Fruit fly (Drosophila melanogaster) whole organism, adult: ENCODE data around the gene CG42814.

ENCODE experiments used
- CG11617 ChIP-seq: fragments of 200-800 bp; sonication (Bioruptor generic); optimal IDR thresholded peaks from 2 replicates; lab custom pipeline; 2017; ENCODE audit warnings: mild to moderate bottlenecking, missing biosample characterization, missing genetic modification reagents, missing genetic modification characterization
- CG12768 ChIP-seq: fragments of 200-800 bp; sonication (Bioruptor generic); optimal IDR thresholded peaks from 2 replicates; lab custom pipeline; 2017; ENCODE audit warnings: missing biosample characterization, missing genetic modification characterization, mild to moderate bottlenecking, moderate library complexity, missing genetic modification reagents
- CG14711 ChIP-seq: fragments of 200-800 bp; sonication (Bioruptor generic); optimal IDR thresholded peaks from 2 replicates; lab custom pipeline; 2018; ENCODE audit warnings: missing biosample characterization, mild to moderate bottlenecking, missing genetic modification characterization, moderate library complexity
- CG1620 ChIP-seq: fragments of 200-800 bp; sonication (Bioruptor generic); optimal IDR thresholded peaks from 2 replicates; lab custom pipeline; 2016; ENCODE audit warnings: missing biosample characterization, missing genetic modification characterization
- CG33017 ChIP-seq: fragments of 200-800 bp; sonication (Bioruptor generic); optimal IDR thresholded peaks from 2 replicates; lab custom pipeline; 2018; ENCODE audit warnings: missing biosample characterization, mild to moderate bottlenecking, missing genetic modification characterization, moderate library complexity
- CG5204 ChIP-seq: fragments of 200-800 bp; sonication (Bioruptor generic); optimal IDR thresholded peaks from 2 replicates; lab custom pipeline; 2016; ENCODE audit warnings: missing biosample characterization, missing genetic modification characterization
- CG7045 ChIP-seq: fragments of 200-800 bp; sonication (Bioruptor generic); optimal IDR thresholded peaks from 2 replicates; lab custom pipeline; 2017; ENCODE audit warnings: missing biosample characterization, mild to moderate bottlenecking, missing genetic modification characterization
- CG7101 ChIP-seq: fragments of 200-800 bp; sonication (Bioruptor generic); optimal IDR thresholded peaks from 2 replicates; lab custom pipeline; 2018; ENCODE audit warnings: missing biosample characterization, mild to moderate bottlenecking, missing genetic modification characterization, moderate library complexity
- Clk ChIP-seq: fragments of 200-800 bp; sonication (Bioruptor generic); optimal IDR thresholded peaks from 2 replicates; lab custom pipeline; 2017; ENCODE audit warnings: missing biosample characterization, missing genetic modification characterization
- Crg-1 ChIP-seq: fragments of 200-800 bp; sonication (Bioruptor generic); optimal IDR thresholded peaks from 2 replicates; lab custom pipeline; 2016; ENCODE audit warnings: missing biosample characterization, missing genetic modification characterization
- Hr96 ChIP-seq: fragments of 200-800 bp; sonication (Bioruptor generic); optimal IDR thresholded peaks from 2 replicates; lab custom pipeline; 2016; ENCODE audit warnings: missing biosample characterization, missing genetic modification characterization
- Mnt ChIP-seq: fragments of 200-800 bp; sonication (Bioruptor generic); optimal IDR thresholded peaks from 2 replicates; lab custom pipeline; 2016; ENCODE audit warnings: missing biosample characterization, mild to moderate bottlenecking, missing genetic modification characterization
- bab1 ChIP-seq: fragments of 200-800 bp; sonication (Bioruptor generic); optimal IDR thresholded peaks from 3 replicates; lab custom pipeline; 2019; ENCODE audit warnings: missing biosample characterization, mild to moderate bottlenecking, missing genetic modification characterization, moderate library complexity
- cic ChIP-seq: fragments of 200-800 bp; sonication (Bioruptor generic); optimal IDR thresholded peaks from 2 replicates; lab custom pipeline; 2017; ENCODE audit warnings: missing biosample characterization, mild to moderate bottlenecking, missing genetic modification characterization, moderate library complexity
- cnc ChIP-seq, 2 experiments: fragments of >200 bp; optimal IDR thresholded peaks; 2 replicates each; lab custom pipeline; 2017
- kay ChIP-seq: fragments of 200-800 bp; sonication (Bioruptor generic); peaks from one replicate; lab custom pipeline; 2016; ENCODE audit warnings: missing biosample characterization, missing genetic modification characterization, borderline replicate concordance
- ovo ChIP-seq: fragments of 200-800 bp; sonication (Bioruptor generic); optimal IDR thresholded peaks from 2 replicates; lab custom pipeline; 2016; ENCODE audit warnings: missing biosample characterization, missing genetic modification characterization
- pad ChIP-seq: fragments of 200-800 bp; sonication (Bioruptor generic); optimal IDR thresholded peaks from 3 replicates; lab custom pipeline; 2017; ENCODE audit warnings: missing biosample characterization, missing genetic modification characterization, mild to moderate bottlenecking, moderate library complexity, missing genetic modification reagents
- tj ChIP-seq: fragments of 200-800 bp; sonication (Bioruptor generic); optimal IDR thresholded peaks from 3 replicates; lab custom pipeline; 2017; ENCODE audit warnings: missing biosample characterization, mild to moderate bottlenecking, missing genetic modification characterization, moderate library complexity
- toe ChIP-seq: fragments of 200-800 bp; sonication (Bioruptor generic); optimal IDR thresholded peaks from 2 replicates; lab custom pipeline; 2016; ENCODE audit warnings: missing biosample characterization, missing genetic modification characterization

The CG42814 gene

DNA sequence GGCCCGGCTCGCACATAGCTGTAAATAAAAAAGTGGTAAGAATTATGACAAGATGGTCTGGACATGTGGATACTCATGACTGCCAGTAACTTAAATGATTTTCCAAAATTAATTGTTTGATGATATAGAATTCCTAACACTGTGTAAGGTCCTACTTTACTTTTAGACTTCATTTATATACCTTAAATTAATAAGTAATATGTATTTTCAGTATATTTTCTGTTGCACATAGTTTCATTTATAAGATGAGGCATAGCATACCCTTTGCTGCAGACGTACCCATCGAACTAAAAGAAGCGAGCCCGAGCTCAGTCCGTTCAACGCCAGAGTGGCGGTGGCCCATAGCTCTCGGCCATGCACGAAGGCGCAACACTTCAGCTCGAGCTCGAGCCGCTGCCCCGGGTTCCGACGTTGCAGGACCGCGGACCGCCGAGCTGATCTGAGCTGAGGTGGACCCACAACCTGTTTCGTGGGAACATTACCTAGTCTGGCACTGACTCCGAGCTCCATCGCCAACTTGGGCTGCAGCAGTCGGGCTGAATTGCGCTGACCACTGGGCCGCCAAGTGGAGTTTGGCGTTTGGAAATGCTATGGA lies 11.7 kb downstream of the CG42814 start:
- TF ChIP-seq Mnt = no peak
- no peak for TF ChIP-seq CG12768 (GFP tag; lab: Kevin White, UChicago)
- no peak for TF ChIP-seq CG1620 (GFP tag; lab: Kevin White, UChicago)
- no peak for TF ChIP-seq Crg-1 (GFP tag; lab: Kevin White, UChicago)

- TF ChIP-seq CG11617 = no peak
- TF ChIP-seq ovo (GFP tag; lab: Kevin White, UChicago) = no peak
- TF ChIP-seq CG7101 (tag; lab: Kevin White, UChicago) = no peak
- no peak for TF ChIP-seq Clk (GFP tag; lab: Kevin White, UChicago)
- TF ChIP-seq kay (GFP tag; lab: Kevin White, UChicago) = no peak
- no peak for TF ChIP-seq pad (GFP tag; lab: Kevin White, UChicago)
- no peak for TF ChIP-seq bab1 (GFP tag; lab: Kevin White, UChicago)
- no peak for TF ChIP-seq toe (GFP tag; lab: Kevin White, UChicago)
- TF ChIP-seq Hr96 = no peak
Measured at dm6 chr3R:27214949-27215348, 14.3 kb downstream of the CG42814 start.

DNA sequence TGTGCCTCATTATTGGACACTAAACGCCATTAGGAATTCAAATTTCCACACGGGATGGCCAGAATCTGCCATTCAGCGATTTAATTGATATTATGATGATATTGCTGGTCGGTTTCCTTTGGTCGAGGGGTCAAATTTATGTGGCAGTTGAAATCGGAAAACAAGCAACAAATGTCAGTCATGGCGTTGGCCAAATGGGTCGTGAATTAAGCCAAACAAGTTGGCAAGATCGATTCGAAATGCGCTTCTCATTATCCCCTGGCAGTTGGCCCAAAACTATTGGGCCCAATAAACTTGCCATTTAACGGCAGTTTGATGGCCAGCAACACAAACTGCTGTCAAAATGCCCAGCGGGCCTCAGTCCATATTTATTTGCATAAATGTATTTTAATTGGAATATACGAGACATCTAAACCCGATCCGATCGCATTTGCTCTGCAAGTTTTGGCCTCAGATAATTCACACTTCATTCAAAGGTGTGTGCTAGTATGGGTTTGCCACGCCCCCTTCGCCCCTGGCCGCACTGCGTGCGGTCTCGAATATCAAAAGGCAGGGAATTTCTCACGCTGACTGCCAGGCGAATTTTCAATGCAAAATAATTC lies 16.2 kb downstream of the CG42814 start:
- TF ChIP-seq CG14711 (tag; lab: Kevin White, UChicago) = no peak
- TF ChIP-seq bab1 (GFP tag; lab: Kevin White, UChicago) = no peak
- no peak for TF ChIP-seq kay (GFP tag; lab: Kevin White, UChicago)
- TF ChIP-seq CG7045 (GFP tag; lab: Kevin White, UChicago) = no peak
- TF ChIP-seq CG33017 (tag; lab: Kevin White, UChicago) = no peak
- TF ChIP-seq Hr96 = no peak
- TF ChIP-seq CG11617 = no peak
- TF ChIP-seq Clk (GFP tag; lab: Kevin White, UChicago) = no peak

DNA sequence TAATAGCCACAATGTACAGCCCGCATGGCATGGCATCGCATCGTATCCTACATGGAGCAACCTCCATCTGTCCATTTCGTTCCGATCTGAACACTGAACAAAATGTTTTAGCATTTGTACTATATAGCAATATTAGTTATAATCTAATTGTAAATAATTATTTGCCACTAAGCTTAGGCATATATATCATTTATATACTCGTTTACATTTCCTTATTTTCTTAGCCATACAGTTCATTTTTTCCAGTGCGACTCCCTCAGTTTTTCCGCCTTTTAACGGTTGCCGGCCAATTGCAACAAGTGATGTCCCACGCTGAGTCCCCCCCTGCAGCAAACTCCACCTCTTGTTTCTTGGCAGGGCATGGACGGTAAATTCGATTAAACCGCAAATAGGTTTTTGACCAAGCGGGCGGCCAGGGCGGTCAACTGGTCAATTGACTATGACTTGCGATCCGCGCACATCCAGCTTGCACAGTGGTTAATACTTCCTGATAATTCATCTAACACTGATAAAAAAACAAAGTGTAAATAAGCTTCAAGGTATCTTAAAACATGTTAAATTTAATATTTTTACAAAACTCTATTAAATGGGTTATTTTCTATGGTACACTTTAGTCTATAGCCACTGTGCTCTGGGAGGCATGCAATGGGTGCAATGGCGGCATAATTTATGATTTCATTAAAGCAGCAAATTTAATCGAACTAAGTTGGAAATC lies 19.6 kb downstream of the CG42814 start:
- TF ChIP-seq CG14711 (tag; lab: Kevin White, UChicago) (no peak), kay (GFP tag; lab: Kevin White, UChicago) (no peak), CG7045 (GFP tag; lab: Kevin White, UChicago) (no peak), CG12768 (GFP tag; lab: Kevin White, UChicago) (no peak), Hr96 (no peak), bab1 (GFP tag; lab: Kevin White, UChicago) (no peak), cnc (optimal IDR thresholded peaks at IDR 0.05; lab: Kevin White, UChicago) (no peak), Clk (GFP tag; lab: Kevin White, UChicago) (no peak), ovo (GFP tag; lab: Kevin White, UChicago) (no peak), CG7101 (tag; lab: Kevin White, UChicago) (no peak), tj (GFP tag; lab: Kevin White, UChicago) (no peak), CG1620 (GFP tag; lab: Kevin White, UChicago) (no peak), CG33017 (tag; lab: Kevin White, UChicago) (no peak)

dm6 chr3R:27208724-27209343 lies 20.4 kb downstream of the CG42814 start:
- TF ChIP-seq CG7045 (GFP tag; lab: Kevin White, UChicago) = no peak

- TF ChIP-seq CG7045 (GFP tag; lab: Kevin White, UChicago) (no peak), CG1620 (GFP tag; lab: Kevin White, UChicago) (no peak), kay (GFP tag; lab: Kevin White, UChicago) (no peak), CG33017 (tag; lab: Kevin White, UChicago) (no peak), CG7101 (tag; lab: Kevin White, UChicago) (no peak), toe (GFP tag; lab: Kevin White, UChicago) (no peak), Mnt (no peak), CG12768 (GFP tag; lab: Kevin White, UChicago) (no peak), cic (no peak), CG11617 (no peak), cnc (optimal IDR thresholded peaks at IDR 0.05; lab: Kevin White, UChicago) (no peak), Clk (GFP tag; lab: Kevin White, UChicago) (no peak), pad (GFP tag; lab: Kevin White, UChicago) (no peak), CG5204 (no peak), bab1 (GFP tag; lab: Kevin White, UChicago) (no peak), tj (GFP tag; lab: Kevin White, UChicago) (no peak)
Measured at dm6 chr3R:27204694-27205414, 24.4 kb downstream of the CG42814 start.
